Worm (Caenorhabditis elegans) whole organism, mixed stage, embryonic: ENCODE measurements around the gene haf-1.

ENCODE experiments used
- ceh-43 ChIP-seq: fragments of 200-800 bp; sonication (Bioruptor generic); optimal IDR thresholded peaks from 2 replicates; lab custom pipeline; 2018; ENCODE audit warnings: mild to moderate bottlenecking, missing genetic modification characterization, moderate library complexity, missing compliant biosample characterization
- drap-1 ChIP-seq: fragments of 200-800 bp; sonication (Bioruptor generic); optimal IDR thresholded peaks from 3 replicates; lab custom pipeline; 2018; ENCODE audit warnings: mild to moderate bottlenecking, missing genetic modification characterization, missing compliant biosample characterization
- elt-1 ChIP-seq: sonication (generic microtip); optimal IDR thresholded peaks from 2 replicates; lab custom pipeline; 2017; ENCODE audit warnings: missing genetic modification characterization, mild to moderate bottlenecking, missing compliant biosample characterization, antibody characterized with exemption, moderate library complexity, borderline replicate concordance; ENCODE audit not compliant: insufficient read depth
- hlh-1 ChIP-seq: fragments of 150-350 bp; optimal IDR thresholded peaks from 2 replicates; lab custom pipeline; 2014; ENCODE audit warnings: missing biosample characterization, missing genetic modification reagents, missing genetic modification characterization
- nhr-12 ChIP-seq: fragments of 150-350 bp; optimal IDR thresholded peaks from 2 replicates; lab custom pipeline; 2014; ENCODE audit warnings: missing biosample characterization, missing genetic modification characterization
- nhr-237 ChIP-seq: fragments of 150-350 bp; optimal IDR thresholded peaks from 2 replicates; lab custom pipeline; 2014; ENCODE audit warnings: missing biosample characterization, missing genetic modification characterization
- pha-4 ChIP-seq: fragments of 150-350 bp; optimal IDR thresholded peaks from 2 replicates; lab custom pipeline; 2018; ENCODE audit warnings: missing biosample characterization, missing genetic modification reagents, missing genetic modification characterization
- snpc-4 ChIP-seq: fragments of 150-350 bp; optimal IDR thresholded peaks from 2 replicates; lab custom pipeline; 2014; ENCODE audit warnings: missing biosample characterization, missing genetic modification characterization
- unc-39 ChIP-seq: fragments of 150-350 bp; optimal IDR thresholded peaks from 2 replicates; lab custom pipeline; 2014; ENCODE audit warnings: missing biosample characterization, missing genetic modification characterization
- unc-62 ChIP-seq: fragments of 150-350 bp; optimal IDR thresholded peaks from 2 replicates; lab custom pipeline; 2014; ENCODE audit warnings: missing biosample characterization, missing genetic modification reagents, missing genetic modification characterization

ce11 chrIV:17342179-17342578 lies 34.0 kb upstream of the haf-1 start, which contains the start of gene C49C3.9:
- TF ChIP-seq unc-62 (GFP tag; lab: Kevin White, UChicago) = no peak
- TF ChIP-seq elt-1 (tag; lab: Kevin White, UChicago) = no peak
- TF ChIP-seq nhr-12 = no peak
- no peak for TF ChIP-seq drap-1
- TF ChIP-seq unc-39 (tag; lab: Kevin White, UChicago) = no peak
- no peak for TF ChIP-seq nhr-237
- TF ChIP-seq hlh-1 (tag; lab: Kevin White, UChicago) = no peak
- no peak for TF ChIP-seq pha-4 (tag; lab: Kevin White, UChicago)
- TF ChIP-seq ceh-43 = no peak
- no peak for TF ChIP-seq snpc-4 (tag; lab: Kevin White, UChicago)
